Worm (Caenorhabditis elegans) whole organism, L3 larva: Measurements from ENCODE around the gene chtb-1.

Source experiments
- R02D3.7 ChIP-seq: fragments of 150-350 bp; optimal IDR thresholded peaks from 2 replicates; lab custom pipeline; 2014; ENCODE audit warnings: missing biosample characterization, missing genetic modification characterization
- ceh-82 ChIP-seq: fragments of 150-350 bp; optimal IDR thresholded peaks from 2 replicates; lab custom pipeline; 2014; ENCODE audit warnings: missing biosample characterization, missing genetic modification characterization
- elt-1 ChIP-seq: fragments of 150-350 bp; optimal IDR thresholded peaks from 2 replicates; lab custom pipeline; 2014; ENCODE audit warnings: missing biosample characterization, missing genetic modification characterization
- lin-39 ChIP-seq: fragments of 150-350 bp; optimal IDR thresholded peaks from 2 replicates; lab custom pipeline; 2018; ENCODE audit warnings: missing biosample characterization, missing genetic modification reagents, missing genetic modification characterization
- mml-1 ChIP-seq: fragments of 150-350 bp; sonication (generic microtip); optimal IDR thresholded peaks from 3 replicates; lab custom pipeline; 2014; ENCODE audit warnings: missing biosample characterization, missing genetic modification characterization
- nhr-237 ChIP-seq: fragments of 150-350 bp; optimal IDR thresholded peaks from 2 replicates; lab custom pipeline; 2014; ENCODE audit warnings: missing biosample characterization, missing genetic modification characterization
- nhr-28 ChIP-seq: fragments of 150-350 bp; optimal IDR thresholded peaks from 2 replicates; lab custom pipeline; 2014; ENCODE audit warnings: missing biosample characterization, missing genetic modification characterization
- pha-4 ChIP-seq: fragments of 150-350 bp; optimal IDR thresholded peaks from 2 replicates; lab custom pipeline; 2014; ENCODE audit warnings: missing biosample characterization, missing genetic modification reagents, missing genetic modification characterization
- snpc-4 ChIP-seq: fragments of 150-350 bp; optimal IDR thresholded peaks from 2 replicates; lab custom pipeline; 2014; ENCODE audit warnings: missing biosample characterization, missing genetic modification characterization
- ztf-4 ChIP-seq: fragments of 150-350 bp; optimal IDR thresholded peaks from 2 replicates; lab custom pipeline; 2014; ENCODE audit warnings: missing biosample characterization, missing genetic modification characterization

DNA sequence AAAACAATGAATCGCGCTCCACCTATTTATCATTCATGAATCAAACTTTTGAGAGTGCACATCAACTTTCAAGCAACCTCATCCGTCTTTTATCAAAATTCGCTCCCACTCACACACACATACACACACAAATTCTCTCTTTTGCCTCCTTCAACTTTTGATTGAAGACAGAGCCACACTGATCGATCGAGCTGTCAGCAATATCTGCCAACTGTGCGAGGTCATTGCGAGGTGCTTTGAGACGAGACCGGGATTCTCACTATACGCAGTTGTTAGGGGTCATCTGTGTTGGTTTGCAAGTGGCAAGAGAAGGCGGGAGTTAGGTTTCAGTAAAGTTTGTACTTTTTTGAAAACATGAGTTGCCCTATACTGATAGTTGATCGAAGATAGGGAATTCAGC lies 9.1 kb downstream of the chtb-1 start:
- TF ChIP-seq snpc-4 (tag; lab: Kevin White, UChicago), result no peak
- no peak for TF ChIP-seq mml-1 (tag; lab: Kevin White, UChicago)
- no peak for TF ChIP-seq ceh-82 (tag; lab: Kevin White, UChicago)
- no peak for TF ChIP-seq ztf-4
- no peak for TF ChIP-seq pha-4
- peak; percentile 75 for TF ChIP-seq lin-39 (tag; lab: Kevin White, UChicago)
- TF ChIP-seq nhr-28 (tag; lab: Kevin White, UChicago), result no peak
- no peak for TF ChIP-seq elt-1 (tag; lab: Kevin White, UChicago)
- TF ChIP-seq R02D3.7, result no peak
- no peak for TF ChIP-seq nhr-237 (tag; lab: Kevin White, UChicago)
